Worm (Caenorhabditis elegans) whole organism, young adult: Measurements from ENCODE around the gene srh-35.

Source experiments
- ama-1 ChIP-seq, 3 experiments: fragments of 150-350 bp in 1 of 3; sonication (generic microtip) in 2 of 3; optimal IDR thresholded peaks; 2 replicates each; lab custom pipeline; 2014 to 2018; ENCODE audit warnings: missing biosample characterization in 2 of 3, missing genetic modification characterization in 2 of 3, missing genetic modification reagents in 2 of 3
- ceh-40 ChIP-seq: fragments of 200-800 bp; sonication (Bioruptor generic); IDR thresholded peaks from 2 replicates; pipeline ENCODE4 v1.3.6; 2022; ENCODE audit warnings: missing genetic modification characterization, missing compliant biosample characterization
- hrde-1 ChIP-seq: sonication (generic microtip); optimal IDR thresholded peaks from 2 replicates; lab custom pipeline; 2016; ENCODE audit warnings: missing genetic modification characterization, mild to moderate bottlenecking, missing compliant biosample characterization, moderate library complexity, missing genotype, missing genetic modification reagents, borderline replicate concordance
- lsy-27 ChIP-seq: sonication (generic microtip); optimal IDR thresholded peaks from 2 replicates; lab custom pipeline; 2017; ENCODE audit warnings: missing genetic modification characterization, mild to moderate bottlenecking, missing compliant biosample characterization, antibody characterized with exemption, missing genotype, borderline replicate concordance; ENCODE audit not compliant: insufficient read depth
- madf-8 ChIP-seq: fragments of 200-800 bp; sonication (Bioruptor generic); conservative IDR thresholded peaks from 2 replicates; pipeline ENCODE4 v1.3.6; 2022; ENCODE audit warnings: missing genetic modification reagents, missing genetic modification characterization, missing compliant biosample characterization
- snpc-4 ChIP-seq, 5 experiments: fragments of 150-350 bp in 1 of 5; sonication (generic microtip) in 4 of 5; optimal IDR thresholded peaks; 2 replicates each; lab custom pipeline; 2014 to 2018; ENCODE audit warnings: missing genetic modification characterization in 5 of 5, missing biosample characterization in 3 of 5, antibody characterized with exemption in 2 of 5, mild to moderate bottlenecking in 2 of 5, missing compliant biosample characterization in 2 of 5, missing genotype in 2 of 5, moderate library complexity in 2 of 5, missing genetic modification reagents in 1 of 5
- tbp1 ChIP-seq: fragments of 200-800 bp; sonication (Bioruptor generic); optimal IDR thresholded peaks from 2 replicates; lab custom pipeline; 2018; ENCODE audit warnings: mild to moderate bottlenecking, missing genetic modification characterization, missing compliant biosample characterization
- tbx-9 ChIP-seq: sonication (generic microtip); optimal IDR thresholded peaks from 2 replicates; lab custom pipeline; 2016; ENCODE audit warnings: borderline replicate concordance, missing genetic modification characterization, inconsistent platforms, missing compliant biosample characterization
- unc-62 ChIP-seq: fragments of 150-350 bp; optimal IDR thresholded peaks from 2 replicates; lab custom pipeline; 2014; ENCODE audit warnings: missing biosample characterization, missing genetic modification reagents, missing genetic modification characterization
- xnd-1 ChIP-seq: sonication (generic microtip); optimal IDR thresholded peaks from 2 replicates; lab custom pipeline; 2016; ENCODE audit warnings: missing genotype, missing genetic modification reagents, missing genetic modification characterization, missing compliant biosample characterization
- ztf-26 ChIP-seq: sonication (generic microtip); optimal IDR thresholded peaks from 2 replicates; lab custom pipeline; 2017; ENCODE audit warnings: missing genetic modification characterization, missing compliant biosample characterization

ce11 chrV:462263-462662, 13.2 kb upstream of the srh-35 start, which contains the start of gene nhr-202:
- TF ChIP-seq lsy-27 (tag; lab: Kevin White, UChicago) (no peak), ama-1 (optimal IDR thresholded peaks at IDR 0.05; lab: Kevin White, UChicago) (no peak), ama-1 (GFP tag; optimal IDR thresholded peaks at IDR 0.05; lab: Kevin White, UChicago) (no peak), snpc-4 (GFP tag; optimal IDR thresholded peaks at IDR 0.05; lab: Kevin White, UChicago) (no peak), snpc-4 (tag; optimal IDR thresholded peaks at IDR 0.05; lab: Kevin White, UChicago) (no peak), unc-62 (GFP tag; lab: Kevin White, UChicago) (no peak), ztf-26 (no peak), madf-8 (GFP tag; lab: Robert Waterston, UW) (no peak), ceh-40 (no peak), tbp1 (GFP tag; lab: Kevin White, UChicago) (no peak), xnd-1 (no peak), hrde-1 (tag; lab: Kevin White, UChicago) (no peak), tbx-9 (tag; lab: Kevin White, UChicago) (no peak)
